Fruit fly (Drosophila melanogaster) whole organism, embryonic: Measurements from ENCODE around the gene CG33543.

ENCODE experiments used
- BEAF-32 ChIP-seq: fragments of 200-800 bp; sonication (Bioruptor generic); optimal IDR thresholded peaks from 3 replicates; lab custom pipeline; 2017; ENCODE audit warnings: missing biosample characterization, missing genetic modification characterization, mild to moderate bottlenecking, moderate library complexity, missing genetic modification reagents
- Bgb ChIP-seq: fragments of 200-800 bp; sonication (Bioruptor generic); IDR thresholded peaks from 2 replicates; pipeline ENCODE4 v1.3.6; 2022; ENCODE audit warnings: missing biosample characterization, missing genetic modification characterization; ENCODE audit not compliant: partially characterized antibody
- C15 ChIP-seq: fragments of 200-800 bp; sonication (Bioruptor generic); IDR thresholded peaks from 3 replicates; pipeline ENCODE4 v1.3.6; 2022; ENCODE audit warnings: missing biosample characterization, missing genetic modification characterization
- CG10209 ChIP-seq: fragments of 200-800 bp; sonication (Bioruptor generic); optimal IDR thresholded peaks from 3 replicates; lab custom pipeline; 2017; ENCODE audit warnings: missing biosample characterization, mild to moderate bottlenecking, missing genetic modification characterization, missing genetic modification reagents
- CG10267 ChIP-seq: fragments of 200-800 bp; sonication (Bioruptor generic); optimal IDR thresholded peaks from 2 replicates; lab custom pipeline; 2018; ENCODE audit warnings: missing biosample characterization, mild to moderate bottlenecking, missing genetic modification characterization, moderate library complexity
- CG10431 ChIP-seq: fragments of 200-800 bp; sonication (Bioruptor generic); optimal IDR thresholded peaks from 3 replicates; lab custom pipeline; 2018; ENCODE audit warnings: missing biosample characterization, mild to moderate bottlenecking, missing genetic modification characterization
- CG11560 ChIP-seq: fragments of 200-800 bp; sonication (Bioruptor generic); IDR thresholded peaks from 3 replicates; pipeline ENCODE4 v1.3.6; 2022; ENCODE audit warnings: missing biosample characterization, missing genetic modification characterization
- CG14441 ChIP-seq: fragments of 200-800 bp; sonication (Bioruptor generic); IDR thresholded peaks from 2 replicates; pipeline ENCODE4 v1.3.6; 2022; ENCODE audit warnings: missing biosample characterization, missing genetic modification characterization
- CG15269 ChIP-seq: fragments of 200-800 bp; sonication (Bioruptor generic); optimal IDR thresholded peaks from 2 replicates; lab custom pipeline; 2018; ENCODE audit warnings: missing biosample characterization, mild to moderate bottlenecking, missing genetic modification characterization, moderate library complexity
- CG17361 ChIP-seq: fragments of 200-800 bp; sonication (Bioruptor generic); IDR thresholded peaks from 3 replicates; pipeline ENCODE4 v1.3.6; 2022; ENCODE audit warnings: missing biosample characterization, missing genetic modification characterization
- CG1792 ChIP-seq: fragments of 200-800 bp; sonication (Bioruptor generic); optimal IDR thresholded peaks from 2 replicates; lab custom pipeline; 2016; ENCODE audit warnings: missing biosample characterization, missing genetic modification characterization
- CG18619 ChIP-seq: fragments of 200-800 bp; sonication (Bioruptor generic); optimal IDR thresholded peaks from 3 replicates; lab custom pipeline; 2017; ENCODE audit warnings: missing biosample characterization, mild to moderate bottlenecking, missing genetic modification characterization
- CG3407 ChIP-seq: fragments of 200-800 bp; sonication (Bioruptor generic); optimal IDR thresholded peaks from 2 replicates; lab custom pipeline; 2018; ENCODE audit warnings: missing biosample characterization, mild to moderate bottlenecking, missing genetic modification characterization
- CG3838 ChIP-seq: fragments of 200-800 bp; sonication (Bioruptor generic); optimal IDR thresholded peaks from 3 replicates; lab custom pipeline; 2016; ENCODE audit warnings: missing biosample characterization, missing genetic modification characterization
- CG42726 ChIP-seq: fragments of 200-800 bp; sonication (Bioruptor generic); IDR thresholded peaks from 2 replicates; pipeline ENCODE4 v1.3.6; 2022; ENCODE audit warnings: missing biosample characterization, missing genetic modification characterization; ENCODE audit not compliant: partially characterized antibody
- CG4328 ChIP-seq: fragments of 200-800 bp; sonication (Bioruptor generic); optimal IDR thresholded peaks from 3 replicates; lab custom pipeline; 2017; ENCODE audit warnings: missing biosample characterization, missing genetic modification reagents, missing genetic modification characterization
- CG6254 ChIP-seq: fragments of 200-800 bp; sonication (Bioruptor generic); optimal IDR thresholded peaks from 3 replicates; lab custom pipeline; 2017; ENCODE audit warnings: mild to moderate bottlenecking, missing biosample characterization, missing genetic modification reagents, missing genetic modification characterization
- CG7987 ChIP-seq: fragments of 200-800 bp; sonication (Bioruptor generic); optimal IDR thresholded peaks from 2 replicates; lab custom pipeline; 2018; ENCODE audit warnings: missing biosample characterization, mild to moderate bottlenecking, missing genetic modification characterization, moderate library complexity
- CG9215 ChIP-seq: fragments of 200-800 bp; sonication (Bioruptor generic); IDR thresholded peaks from 2 replicates; pipeline ENCODE4 v1.3.6; 2022; ENCODE audit warnings: missing biosample characterization, missing genetic modification characterization
- D19A ChIP-seq: fragments of 200-800 bp; optimal IDR thresholded peaks from 3 replicates; lab custom pipeline; 2019; ENCODE audit warnings: missing biosample characterization, mild to moderate bottlenecking, missing genetic modification characterization, moderate library complexity
- Dll ChIP-seq: fragments of 200-800 bp; sonication (Bioruptor generic); IDR thresholded peaks from 4 replicates; pipeline ENCODE4 v1.3.6; 2022; ENCODE audit warnings: missing biosample characterization, missing genetic modification characterization; ENCODE audit not compliant: partially characterized antibody
- GATAe ChIP-seq: fragments of 200-800 bp; sonication (Bioruptor generic); conservative IDR thresholded peaks from 2 replicates; pipeline ENCODE4 v1.3.6; 2022; ENCODE audit warnings: missing biosample characterization, missing genetic modification characterization
- H15 ChIP-seq: fragments of 200-800 bp; sonication (Bioruptor generic); IDR thresholded peaks from 3 replicates; pipeline ENCODE4 v1.3.6; 2022; ENCODE audit warnings: missing biosample characterization, missing genetic modification characterization
- HLH3B ChIP-seq: fragments of 200-800 bp; sonication (Bioruptor generic); IDR thresholded peaks from 2 replicates; pipeline ENCODE4 v1.3.6; 2022; ENCODE audit warnings: missing biosample characterization, missing genetic modification characterization
- HLHmδ ChIP-seq: fragments of 200-800 bp; sonication (Bioruptor generic); optimal IDR thresholded peaks from 2 replicates; lab custom pipeline; 2018; ENCODE audit warnings: missing biosample characterization, mild to moderate bottlenecking, missing genetic modification characterization, moderate library complexity
- Hr78 ChIP-seq, 2 experiments: fragments of 200-800 bp in 1 of 2; fragments of >200 bp in 1 of 2; sonication (Bioruptor generic) in 1 of 2; optimal IDR thresholded peaks; 2 replicates each; lab custom pipeline; 2017 to 2019; ENCODE audit warnings: missing biosample characterization in 2 of 2, missing genetic modification characterization in 2 of 2, mild to moderate bottlenecking in 1 of 2, moderate library complexity in 1 of 2
- Meics ChIP-seq: fragments of 200-800 bp; sonication (Bioruptor generic); optimal IDR thresholded peaks from 2 replicates; lab custom pipeline; 2017; ENCODE audit warnings: missing biosample characterization, mild to moderate bottlenecking, missing genetic modification characterization
- NC2β ChIP-seq: fragments of 200-800 bp; sonication (Bioruptor generic); optimal IDR thresholded peaks from 2 replicates; lab custom pipeline; 2016; ENCODE audit warnings: missing biosample characterization, missing genetic modification characterization
- Ptx1 ChIP-seq: fragments of 200-800 bp; sonication (Bioruptor generic); IDR thresholded peaks from 2 replicates; pipeline ENCODE4 v1.3.6; 2022; ENCODE audit warnings: missing biosample characterization, missing genetic modification characterization
- Six4 ChIP-seq: fragments of 200-800 bp; sonication (Bioruptor generic); optimal IDR thresholded peaks from 2 replicates; lab custom pipeline; 2016; ENCODE audit warnings: missing biosample characterization, missing genetic modification characterization
- Sox100B ChIP-seq: fragments of 200-800 bp; sonication (Bioruptor generic); optimal IDR thresholded peaks from 3 replicates; lab custom pipeline; 2018; ENCODE audit warnings: missing biosample characterization, mild to moderate bottlenecking, missing genetic modification characterization
- Xrp1 ChIP-seq: fragments of 200-800 bp; sonication (Bioruptor generic); IDR thresholded peaks from 2 replicates; pipeline ENCODE4 v1.3.6; 2022; ENCODE audit warnings: missing biosample characterization, missing genetic modification characterization
- bcd ChIP-seq: fragments of 200-800 bp; sonication (Bioruptor generic); optimal IDR thresholded peaks from 2 replicates; lab custom pipeline; 2017; ENCODE audit warnings: missing biosample characterization, mild to moderate bottlenecking, missing genetic modification characterization
- bowl ChIP-seq: fragments of 200-800 bp; sonication (Bioruptor generic); IDR thresholded peaks from 2 replicates; pipeline ENCODE4 v1.3.6; 2022; ENCODE audit warnings: missing biosample characterization, missing genetic modification characterization
- btn ChIP-seq: fragments of 200-800 bp; sonication (Bioruptor generic); optimal IDR thresholded peaks from 2 replicates; lab custom pipeline; 2016; ENCODE audit warnings: missing biosample characterization, missing genetic modification characterization
- dysf ChIP-seq: fragments of 200-800 bp; sonication (Bioruptor generic); IDR thresholded peaks from 3 replicates; pipeline ENCODE4 v1.3.6; 2022; ENCODE audit warnings: missing biosample characterization, missing genetic modification characterization
- fru ChIP-seq: fragments of >200 bp; optimal IDR thresholded peaks from 2 replicates; lab custom pipeline; 2017
- ftz-f1 ChIP-seq: fragments of 200-800 bp; sonication (Bioruptor generic); optimal IDR thresholded peaks from 2 replicates; lab custom pipeline; 2016; ENCODE audit warnings: missing biosample characterization, missing genetic modification characterization
- kni ChIP-seq: fragments of 200-800 bp; sonication (Bioruptor generic); optimal IDR thresholded peaks from 3 replicates; lab custom pipeline; 2017; ENCODE audit warnings: mild to moderate bottlenecking, missing biosample characterization, missing genetic modification reagents, missing genetic modification characterization
- lmd ChIP-seq: fragments of 200-800 bp; sonication (Bioruptor generic); IDR thresholded peaks from 2 replicates; pipeline ENCODE4 v1.3.6; 2022; ENCODE audit warnings: missing biosample characterization, missing genetic modification characterization
- nerfin-2 ChIP-seq: fragments of 200-800 bp; sonication (Bioruptor generic); IDR thresholded peaks from 2 replicates; pipeline ENCODE4 v1.3.6; 2022; ENCODE audit warnings: missing biosample characterization, missing genetic modification characterization; ENCODE audit not compliant: partially characterized antibody
- otp ChIP-seq: fragments of 200-800 bp; sonication (Bioruptor generic); IDR thresholded peaks from 3 replicates; pipeline ENCODE4, ENCODE4 v1.3.6; 2022; ENCODE audit warnings: missing biosample characterization, missing genetic modification characterization
- pho ChIP-seq: fragments of 200-800 bp; sonication (Bioruptor generic); optimal IDR thresholded peaks from 2 replicates; lab custom pipeline; 2016; ENCODE audit warnings: missing biosample characterization, missing genetic modification characterization
- phol ChIP-seq: fragments of 200-800 bp; sonication (Bioruptor generic); optimal IDR thresholded peaks from 3 replicates; lab custom pipeline; 2018; ENCODE audit warnings: missing biosample characterization, mild to moderate bottlenecking, missing genetic modification characterization, moderate library complexity
- row ChIP-seq: fragments of 200-800 bp; sonication (Bioruptor generic); IDR thresholded peaks from 3 replicates; pipeline ENCODE4 v1.3.6; 2022; ENCODE audit warnings: missing biosample characterization, missing genetic modification characterization
- sens ChIP-seq: fragments of 200-800 bp; sonication (Bioruptor generic); peaks from one replicate; lab custom pipeline; 2016; ENCODE audit warnings: missing biosample characterization, missing genetic modification characterization
- sima ChIP-seq: fragments of 200-800 bp; sonication (Bioruptor generic); optimal IDR thresholded peaks from 2 replicates; lab custom pipeline; 2016; ENCODE audit warnings: missing biosample characterization, missing genetic modification characterization
- ssp ChIP-seq: fragments of 200-800 bp; sonication (Bioruptor generic); IDR thresholded peaks from 2 replicates; pipeline ENCODE4 v1.3.6; 2022; ENCODE audit warnings: missing biosample characterization, missing genetic modification characterization
- tll ChIP-seq, 2 experiments: fragments of 200-800 bp in 1 of 2; fragments of >200 bp in 1 of 2; sonication (Bioruptor generic) in 1 of 2; optimal IDR thresholded peaks; 2 replicates each; lab custom pipeline; 2017 to 2019; ENCODE audit warnings: missing biosample characterization in 2 of 2, missing genetic modification characterization in 2 of 2, mild to moderate bottlenecking in 1 of 2, moderate library complexity in 1 of 2
- zf30C ChIP-seq: fragments of 200-800 bp; sonication (Bioruptor generic); optimal IDR thresholded peaks from 3 replicates; lab custom pipeline; 2018; ENCODE audit warnings: missing biosample characterization, mild to moderate bottlenecking, missing genetic modification characterization

CG33543 gene

DNA sequence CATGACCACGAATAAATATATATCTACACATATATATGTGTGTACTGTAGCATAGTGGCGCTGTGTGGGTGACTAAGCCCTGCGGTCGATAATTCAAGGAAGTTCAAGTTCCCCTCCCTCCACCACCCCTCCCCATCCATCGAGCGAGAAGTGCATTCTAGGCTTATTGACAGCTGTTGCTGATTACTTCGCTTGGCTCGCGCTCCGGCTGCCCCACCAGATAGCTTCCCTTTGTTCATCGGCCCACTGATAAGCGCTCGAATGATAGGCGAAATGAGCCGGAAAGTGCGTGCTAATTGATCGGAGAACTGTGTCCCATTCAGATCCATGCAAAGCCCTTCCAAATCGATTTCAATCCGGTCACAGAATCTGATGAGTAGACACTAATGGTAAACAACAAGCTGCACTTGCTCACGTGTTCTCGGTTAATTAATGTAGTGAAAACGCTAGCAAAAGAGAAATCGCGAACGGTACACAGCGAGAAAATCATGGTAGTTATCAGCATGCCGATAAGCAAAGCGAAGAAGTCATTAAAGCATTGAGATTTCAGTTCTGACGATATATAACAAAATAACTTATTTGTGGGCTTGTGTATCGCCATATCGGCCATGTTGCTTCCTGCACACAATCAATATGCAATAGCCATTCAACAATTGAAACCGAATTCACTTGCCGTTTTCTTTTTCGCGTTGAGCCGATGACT, 32.3 kb upstream of the CG33543 start (continued):
- TF ChIP-seq CG15269 (tag; lab: Kevin White, UChicago) (no peak), BEAF-32 (GFP tag; lab: Kevin White, UChicago) (no peak), CG9215 (GFP tag; lab: Robert Waterston, UW) (no peak), CG1792 (GFP tag; lab: Kevin White, UChicago) (peak; percentile 41), Bgb (GFP tag; lab: Robert Waterston, UW) (no peak), D19A (tag; lab: Kevin White, UChicago) (no peak), fru (lab: Kevin White, UChicago) (no peak), CG10209 (GFP tag; lab: Kevin White, UChicago) (no peak), nerfin-2 (no peak), Hr78 (GFP tag; optimal IDR thresholded peaks at IDR 0.05; lab: Kevin White, UChicago) (peak in 1 of 2 experiments; percentile 76), CG42726 (GFP tag; lab: Robert Waterston, UW) (no peak), pho (GFP tag; lab: Kevin White, UChicago) (no peak), dysf (GFP tag; lab: Robert Waterston, UW) (no peak), CG18619 (GFP tag; lab: Kevin White, UChicago) (no peak), lmd (GFP tag; lab: Robert Waterston, UW) (no peak), CG10431 (GFP tag; lab: Kevin White, UChicago) (no peak), HLHmδ (GFP tag; lab: Kevin White, UChicago) (no peak), CG7987 (no peak), kni (GFP tag; lab: Kevin White, UChicago) (no peak), NC2β (GFP tag; lab: Kevin White, UChicago) (no peak), C15 (no peak), row (0 out of 3 replicates have a peak, but pooled peaks have one; percentile 12), Meics (GFP tag; lab: Kevin White, UChicago) (no peak), Dll (GFP tag; lab: Robert Waterston, UW) (no peak), phol (tag; lab: Kevin White, UChicago) (peak; percentile 13), otp (GFP tag; lab: Robert Waterston, UW) (0 out of 3 replicates have a peak, but pooled peaks have one; percentile 22), CG17361 (GFP tag; lab: Robert Waterston, UW) (0 out of 3 replicates have a peak, but pooled peaks have one; percentile 19), CG6254 (no peak), Six4 (GFP tag; lab: Kevin White, UChicago) (no peak), sima (GFP tag; lab: Kevin White, UChicago) (no peak), zf30C (GFP tag; lab: Kevin White, UChicago) (peak; percentile 44), Sox100B (GFP tag; lab: Kevin White, UChicago) (no peak), HLH3B (GFP tag; lab: Robert Waterston, UW) (no peak), bcd (GFP tag; lab: Kevin White, UChicago) (no peak), CG11560 (tag; lab: Robert Waterston, UW) (no peak), CG3407 (GFP tag; lab: Kevin White, UChicago) (no peak), H15 (GFP tag; lab: Robert Waterston, UW) (no peak), ssp (GFP tag; lab: Robert Waterston, UW) (no peak), btn (GFP tag; lab: Kevin White, UChicago) (no peak), CG4328 (GFP tag; lab: Kevin White, UChicago) (no peak), sens (GFP tag; lab: Kevin White, UChicago) (peak; percentile 67), CG14441 (no peak; the same call in 1 of the 2 replicates), tll (GFP tag; optimal IDR thresholded peaks at IDR 0.05; lab: Kevin White, UChicago) (no peak), Xrp1 (GFP tag; lab: Robert Waterston, UW) (no peak), ftz-f1 (GFP tag; lab: Kevin White, UChicago) (no peak), Ptx1 (GFP tag; lab: Robert Waterston, UW) (no peak), CG10267 (tag; lab: Kevin White, UChicago) (no peak), bowl (no peak), GATAe (GFP tag; lab: Robert Waterston, UW) (no peak; the same call in 1 of the 2 replicates), CG3838 (GFP tag; lab: Kevin White, UChicago) (no peak)
